Worm (Caenorhabditis elegans): Measurements from ENCODE around the gene ins-17.

DNA sequence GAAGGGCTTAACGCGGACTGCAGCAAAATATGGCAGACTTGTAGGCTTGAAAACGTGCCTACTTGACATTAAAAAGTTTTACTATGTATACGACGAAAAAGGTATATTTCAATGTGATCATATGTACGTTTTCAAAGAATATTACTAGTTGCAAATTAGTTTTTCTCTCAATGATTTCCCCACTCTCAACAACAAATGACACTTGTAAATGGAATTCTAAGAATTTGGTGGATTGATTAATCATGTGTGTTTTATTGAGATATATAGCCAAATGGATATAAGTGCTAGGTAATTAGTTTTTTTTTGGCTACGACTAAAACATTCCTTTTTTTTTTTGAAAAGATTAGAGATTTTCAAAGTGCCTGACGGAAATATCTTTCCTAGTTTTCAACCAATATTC is 9.9 kb upstream of the ins-17 start:
- TF ChIP-seq ztf-3 (GFP tag; optimal IDR thresholded peaks at IDR 0.05) (no peak), hsf-1 (GFP tag; IDR thresholded peaks at IDR 0.05) (no peak), akir-1 (GFP tag; optimal IDR thresholded peaks at IDR 0.05) (no peak), attf-3 (GFP tag; conservative IDR thresholded peaks at IDR 0.05) (no peak), him-1 (tag; optimal IDR thresholded peaks at IDR 0.05) (no peak), F57A8.1 (GFP tag; optimal IDR thresholded peaks at IDR 0.05) (no peak), D2030.7 (GFP tag; IDR thresholded peaks at IDR 0.05) (no peak), F49E8.2 (tag; optimal IDR thresholded peaks at IDR 0.05; ENCODE audit: insufficient read depth) (no peak), F57C9.4 (tag; optimal IDR thresholded peaks at IDR 0.05) (no peak), bed-2 (GFP tag; IDR thresholded peaks at IDR 0.05) (no peak), Y53F4B.3 (GFP tag; IDR thresholded peaks at IDR 0.05) (no peak), B0035.1 (tag; optimal IDR thresholded peaks at IDR 0.05) (no peak), Y95B8A.8 (GFP tag; IDR thresholded peaks at IDR 0.05) (no peak)

Data from whole organism, young adult.